Fruit fly (Drosophila melanogaster): ENCODE results near the gene CG6071.

The CG6071 gene

DNA sequence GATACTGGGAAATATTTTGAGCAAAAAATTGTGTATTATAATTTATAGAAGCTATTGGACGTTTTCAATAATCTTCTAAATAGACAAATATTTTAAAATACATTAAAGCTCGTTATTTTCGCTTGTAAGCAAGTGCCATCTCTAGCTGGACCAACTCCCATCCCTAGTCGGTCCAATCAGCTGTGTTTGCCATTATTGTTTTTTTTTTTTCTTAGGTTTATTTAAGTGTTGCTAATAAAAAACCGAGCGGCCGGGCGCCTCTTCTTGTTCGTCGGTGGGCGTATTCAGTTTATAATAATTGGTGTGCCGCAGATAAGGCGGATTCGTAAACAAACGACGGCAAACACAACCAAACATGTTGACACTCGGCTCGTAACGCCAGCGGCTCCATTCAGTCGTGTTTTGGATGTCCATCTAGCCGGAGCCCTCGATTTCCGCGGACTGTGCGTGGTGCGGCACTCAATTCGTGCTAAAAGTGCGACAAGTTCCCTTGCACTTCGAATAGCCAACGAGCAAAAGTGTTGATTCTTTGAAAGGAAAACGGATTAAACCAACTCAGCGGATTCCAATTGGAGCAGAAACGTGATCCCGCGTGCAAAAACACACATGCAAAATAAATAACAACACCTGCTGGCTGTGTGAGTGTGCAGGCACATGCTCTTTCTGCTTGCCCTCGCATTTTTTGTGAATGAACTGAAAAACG, 38.1 kb upstream of the CG6071 start, which contains the start of gene Sugb (continued):
- TF ChIP-seq CG8388 (GFP tag; optimal IDR thresholded peaks at IDR 0.05) = peak; percentile 36
- TF ChIP-seq CG10267 (tag; optimal IDR thresholded peaks at IDR 0.05) = peak; percentile 35
- TF ChIP-seq Rfx (GFP tag; IDR thresholded peaks at IDR 0.05) = peak; percentile 87; the same call in 1 of the 2 replicates
- TF ChIP-seq amos (GFP tag; IDR thresholded peaks at IDR 0.05; ENCODE audit: partially characterized antibody) = peak; percentile 65; the same call in 1 of the 2 replicates
- peak; percentile 50 for TF ChIP-seq tin (GFP tag; optimal IDR thresholded peaks at IDR 0.05)
- peak; percentile 79 for TF ChIP-seq mam (GFP tag; optimal IDR thresholded peaks at IDR 0.05)
- peak; percentile 63 for TF ChIP-seq CG9817 (tag; optimal IDR thresholded peaks at IDR 0.05)
- peak; percentile 39 for TF ChIP-seq Asciz (GFP tag; optimal IDR thresholded peaks at IDR 0.05)
- TF ChIP-seq H15 (GFP tag; IDR thresholded peaks at IDR 0.05) = peak; percentile 52; the same call in 1 of the 3 replicates
- peak; percentile 19 for TF ChIP-seq D19A (tag; optimal IDR thresholded peaks at IDR 0.05)
- TF ChIP-seq scrt (GFP tag; optimal IDR thresholded peaks at IDR 0.05) = peak; percentile 39
- TF ChIP-seq sd (tag; optimal IDR thresholded peaks at IDR 0.05) = peak; percentile 36
- no peak; the same call in 1 of the 2 replicates for TF ChIP-seq esg (GFP tag; conservative IDR thresholded peaks at IDR 0.05)
- TF ChIP-seq chinmo (GFP tag; IDR thresholded peaks at IDR 0.05; ENCODE audit: partially characterized antibody) = 0 out of 4 replicates have a peak, but pooled peaks have one; percentile 62
- TF ChIP-seq disco-r (GFP tag; optimal IDR thresholded peaks at IDR 0.05) = no peak
- no peak for TF ChIP-seq CG3065 (GFP tag; optimal IDR thresholded peaks at IDR 0.05)
- TF ChIP-seq Ssrp (tag; optimal IDR thresholded peaks at IDR 0.05) = peak; percentile 4
- TF ChIP-seq pros (GFP tag; optimal IDR thresholded peaks at IDR 0.05) = peak; percentile 16
- peak; percentile 56 for TF ChIP-seq CG3838 (GFP tag; optimal IDR thresholded peaks at IDR 0.05)
- TF ChIP-seq Mrtf (GFP tag; IDR thresholded peaks at IDR 0.05) = no peak
- no peak for TF ChIP-seq CG7963 (GFP tag; IDR thresholded peaks at IDR 0.05; ENCODE audit: partially characterized antibody)
- no peak for TF ChIP-seq CG12236 (GFP tag; optimal IDR thresholded peaks at IDR 0.05)
- TF ChIP-seq nau (GFP tag; optimal IDR thresholded peaks at IDR 0.05) = peak; percentile 44
- TF ChIP-seq CG1647 (GFP tag; optimal IDR thresholded peaks at IDR 0.05) = peak; percentile 73
- no peak for TF ChIP-seq CG1529 (GFP tag; optimal IDR thresholded peaks at IDR 0.05)
- TF ChIP-seq kni (GFP tag; optimal IDR thresholded peaks at IDR 0.05) = no peak
- TF ChIP-seq CG4820 (GFP tag; optimal IDR thresholded peaks at IDR 0.05) = no peak
- TF ChIP-seq CG17829 (tag; optimal IDR thresholded peaks at IDR 0.05) = peak; percentile 58
- TF ChIP-seq gcm2 (GFP tag; optimal IDR thresholded peaks at IDR 0.05) = peak; percentile 61
- TF ChIP-seq CG8924 (tag; optimal IDR thresholded peaks at IDR 0.05) = peak; percentile 52
- TF ChIP-seq Tbp (GFP tag; optimal IDR thresholded peaks at IDR 0.05) = no peak
- peak; percentile 33 for TF ChIP-seq CG10654 (GFP tag; optimal IDR thresholded peaks at IDR 0.05)
- TF ChIP-seq CG6683 (GFP tag; optimal IDR thresholded peaks at IDR 0.05) = peak; percentile 40
- no peak; the same call in 2 of the 3 replicates for TF ChIP-seq CG7357 (GFP tag; IDR thresholded peaks at IDR 0.05)
- TF ChIP-seq dpn (GFP tag; optimal IDR thresholded peaks at IDR 0.05) = peak; percentile 58 to 73
- TF ChIP-seq jumu (GFP tag; optimal IDR thresholded peaks at IDR 0.05) = peak; percentile 5
- peak; percentile 65 for TF ChIP-seq CG7786 (GFP tag; optimal IDR thresholded peaks at IDR 0.05)
- no peak for TF ChIP-seq dan (GFP tag; IDR thresholded peaks at IDR 0.05)
- TF ChIP-seq CG14710 (tag; optimal IDR thresholded peaks at IDR 0.05) = peak; percentile 23
- no peak for TF ChIP-seq ERR (GFP tag; optimal IDR thresholded peaks at IDR 0.05)
- TF ChIP-seq CG12769 (tag; optimal IDR thresholded peaks at IDR 0.05) = peak; percentile 8
- TF ChIP-seq ap (GFP tag; IDR thresholded peaks at IDR 0.05) = no peak
- peak; percentile 24 for TF ChIP-seq CG33213 (GFP tag; optimal IDR thresholded peaks at IDR 0.05)
- peak; percentile 50 for TF ChIP-seq E2f2 (GFP tag; IDR thresholded peaks at IDR 0.05)
- TF ChIP-seq CG4424 (GFP tag; optimal IDR thresholded peaks at IDR 0.05) = peak; percentile 15
- peak; percentile 18 for TF ChIP-seq cg (GFP tag; optimal IDR thresholded peaks at IDR 0.05)
- peak; percentile 67 for TF ChIP-seq Mad (GFP tag; optimal IDR thresholded peaks at IDR 0.05)
- peak; percentile 61 for TF ChIP-seq CG17568 (GFP tag; optimal IDR thresholded peaks at IDR 0.05)
- no peak for TF ChIP-seq CG10274 (GFP tag; optimal IDR thresholded peaks at IDR 0.05)
